Worm (Caenorhabditis elegans) whole organism, L4 larva: ENCODE measurements around the gene str-2.

ENCODE experiments used
- F10B5.3 ChIP-seq: sonication (generic microtip); optimal IDR thresholded peaks from 2 replicates; lab custom pipeline; 2016; ENCODE audit warnings: mild to moderate bottlenecking, missing genetic modification characterization, missing compliant biosample characterization
- F37D6.2 ChIP-seq: sonication (generic microtip); optimal IDR thresholded peaks from 2 replicates; lab custom pipeline; 2016; ENCODE audit warnings: mild to moderate bottlenecking, missing genetic modification characterization, missing compliant biosample characterization
- F44E2.7 ChIP-seq: fragments of 200-800 bp; sonication (Bioruptor generic); IDR thresholded peaks from 2 replicates; pipeline ENCODE4 v2.1.2; 2022; ENCODE audit warnings: missing genetic modification characterization, missing compliant biosample characterization
- F49E8.2 ChIP-seq: sonication (generic microtip); optimal IDR thresholded peaks from 2 replicates; lab custom pipeline; 2016; ENCODE audit warnings: missing compliant biosample characterization, mild to moderate bottlenecking, missing genetic modification characterization, borderline replicate concordance
- T20F7.1 ChIP-seq: fragments of 200-800 bp; sonication (Bioruptor generic); optimal IDR thresholded peaks from 2 replicates; lab custom pipeline; 2018; ENCODE audit warnings: mild to moderate bottlenecking, missing genetic modification characterization, missing compliant biosample characterization
- T26A8.4 ChIP-seq: fragments of 200-800 bp; sonication (Bioruptor generic); IDR thresholded peaks from 2 replicates; pipeline ENCODE4 v1.3.6; 2022; ENCODE audit warnings: missing genetic modification characterization, missing compliant biosample characterization
- Y105C5A.15 ChIP-seq: fragments of 200-800 bp; sonication (Bioruptor generic); IDR thresholded peaks from 2 replicates; pipeline ENCODE4 v1.3.6; 2022; ENCODE audit warnings: missing genetic modification characterization, missing compliant biosample characterization
- Y48G9A.11 ChIP-seq: fragments of 200-800 bp; sonication (Bioruptor generic); IDR thresholded peaks from 2 replicates; pipeline ENCODE4 v1.3.6; 2022; ENCODE audit warnings: missing genetic modification reagents, missing genetic modification characterization, missing compliant biosample characterization
- Y5F2A.4 ChIP-seq: fragments of 200-800 bp; sonication (Bioruptor generic); optimal IDR thresholded peaks from 2 replicates; lab custom pipeline; 2018; ENCODE audit warnings: mild to moderate bottlenecking, missing genetic modification characterization, missing compliant biosample characterization
- ZK546.5 ChIP-seq, 2 experiments: sonication (generic microtip); optimal IDR thresholded peaks; 2 replicates each; lab custom pipeline; 2017; ENCODE audit warnings: missing biosample characterization in 2 of 2, missing genetic modification characterization in 2 of 2
- aha-1 ChIP-seq: fragments of 150-350 bp; peaks from one replicate; lab custom pipeline; 2014; ENCODE audit warnings: missing biosample characterization, missing genetic modification characterization
- ama-1 ChIP-seq: fragments of 150-350 bp; optimal IDR thresholded peaks from 2 replicates; lab custom pipeline; 2014; ENCODE audit warnings: inconsistent platforms, mixed read lengths
- arid-1 ChIP-seq: fragments of 200-800 bp; sonication (Bioruptor generic); conservative IDR thresholded peaks from 2 replicates; pipeline ENCODE4 v1.3.6; 2022; ENCODE audit warnings: missing genetic modification reagents, missing genetic modification characterization, missing compliant biosample characterization
- attf-4 ChIP-seq: sonication (generic microtip); optimal IDR thresholded peaks from 3 replicates; lab custom pipeline; 2017; ENCODE audit warnings: missing biosample characterization, missing genetic modification characterization
- ceh-82 ChIP-seq: sonication (generic microtip); optimal IDR thresholded peaks from 2 replicates; lab custom pipeline; 2017; ENCODE audit warnings: missing biosample characterization, missing genetic modification characterization
- ces-1 ChIP-seq: fragments of 150-350 bp; sonication (generic microtip); optimal IDR thresholded peaks from 4 replicates; lab custom pipeline; 2014; ENCODE audit warnings: missing biosample characterization, missing genetic modification reagents, missing genetic modification characterization
- daf-19 ChIP-seq: fragments of 200-800 bp; sonication (Bioruptor generic); conservative IDR thresholded peaks from 2 replicates; pipeline ENCODE4 v1.3.6; 2022; ENCODE audit warnings: missing genetic modification characterization, missing compliant biosample characterization
- dmd-9 ChIP-seq: fragments of 200-800 bp; sonication (Bioruptor generic); IDR thresholded peaks from 2 replicates; pipeline ENCODE4 v1.3.6; 2022; ENCODE audit warnings: missing genetic modification reagents, missing genetic modification characterization, missing compliant biosample characterization
- dpl-1 ChIP-seq: fragments of 150-350 bp; optimal IDR thresholded peaks from 2 replicates; lab custom pipeline; 2014; ENCODE audit warnings: missing biosample characterization, missing genetic modification reagents, missing genetic modification characterization
- dve-1 ChIP-seq: sonication (generic microtip); optimal IDR thresholded peaks from 2 replicates; lab custom pipeline; 2017; ENCODE audit warnings: antibody characterized with exemption, mild to moderate bottlenecking, missing genetic modification characterization, missing compliant biosample characterization; ENCODE audit not compliant: insufficient read depth
- gei-8 ChIP-seq: fragments of 200-800 bp; sonication (Bioruptor generic); optimal IDR thresholded peaks from 2 replicates; lab custom pipeline; 2018; ENCODE audit warnings: mild to moderate bottlenecking, missing genetic modification characterization, missing compliant biosample characterization
- hlh-11 ChIP-seq: fragments of 200-800 bp; sonication (Bioruptor generic); optimal IDR thresholded peaks from 2 replicates; lab custom pipeline; 2018; ENCODE audit warnings: mild to moderate bottlenecking, missing genetic modification characterization, missing compliant biosample characterization
- hlh-30 ChIP-seq: sonication (generic microtip); optimal IDR thresholded peaks from 2 replicates; lab custom pipeline; 2017; ENCODE audit warnings: antibody characterized with exemption, mild to moderate bottlenecking, missing genetic modification characterization, missing compliant biosample characterization; ENCODE audit not compliant: insufficient read depth
- hmg-1.1 ChIP-seq: fragments of 200-800 bp; sonication (Bioruptor generic); IDR thresholded peaks from 2 replicates; pipeline ENCODE4 v1.3.6; 2022; ENCODE audit warnings: missing genetic modification reagents, missing genetic modification characterization, missing compliant biosample characterization
- lin-13 ChIP-seq: fragments of 150-350 bp; optimal IDR thresholded peaks from 2 replicates; lab custom pipeline; 2014; ENCODE audit warnings: missing biosample characterization, missing genetic modification reagents, missing genetic modification characterization
- lin-38 ChIP-seq: fragments of 200-800 bp; sonication (Bioruptor generic); IDR thresholded peaks from 2 replicates; pipeline ENCODE4 v1.3.6; 2022; ENCODE audit warnings: missing genetic modification reagents, missing genetic modification characterization, missing compliant biosample characterization
- lin-39 ChIP-seq: fragments of 150-350 bp; optimal IDR thresholded peaks from 2 replicates; lab custom pipeline; 2014; ENCODE audit warnings: missing biosample characterization, missing genetic modification reagents, missing genetic modification characterization
- lsy-2 ChIP-seq, 2 experiments: fragments of 150-350 bp in 1 of 2; sonication (generic microtip) in 1 of 2; optimal IDR thresholded peaks; 2 replicates each; lab custom pipeline; 2014 to 2017; ENCODE audit warnings: missing biosample characterization in 2 of 2, missing genetic modification characterization in 2 of 2
- mdl-1 ChIP-seq, 2 experiments: fragments of 150-350 bp in 1 of 2; sonication (generic microtip) in 1 of 2; optimal IDR thresholded peaks; 2 replicates each; lab custom pipeline; 2014 to 2017; ENCODE audit warnings: missing biosample characterization in 2 of 2, missing genetic modification characterization in 2 of 2
- mes-2 ChIP-seq: sonication (generic microtip); optimal IDR thresholded peaks from 2 replicates; lab custom pipeline; 2016; ENCODE audit warnings: missing genotype, mild to moderate bottlenecking, missing genetic modification characterization, missing compliant biosample characterization; ENCODE audit not compliant: poor library complexity, severe bottlenecking
- mxl-3 ChIP-seq: fragments of 200-800 bp; sonication (Bioruptor generic); optimal IDR thresholded peaks from 2 replicates; lab custom pipeline; 2018; ENCODE audit warnings: mild to moderate bottlenecking, missing genetic modification characterization, missing compliant biosample characterization
- nhr-10 ChIP-seq: fragments of 150-350 bp; optimal IDR thresholded peaks from 2 replicates; lab custom pipeline; 2014; ENCODE audit warnings: missing biosample characterization, missing genetic modification characterization
- nhr-11 ChIP-seq: fragments of 150-350 bp; optimal IDR thresholded peaks from 2 replicates; lab custom pipeline; 2014; ENCODE audit warnings: missing biosample characterization, missing genetic modification characterization
- nhr-237 ChIP-seq: sonication (generic microtip); optimal IDR thresholded peaks from 2 replicates; lab custom pipeline; 2017; ENCODE audit warnings: missing biosample characterization, missing genetic modification characterization
- nhr-25 ChIP-seq: sonication (generic microtip); optimal IDR thresholded peaks from 2 replicates; lab custom pipeline; 2017; ENCODE audit warnings: missing genetic modification characterization, mild to moderate bottlenecking, missing compliant biosample characterization, antibody characterized with exemption, moderate library complexity, borderline replicate concordance; ENCODE audit not compliant: insufficient read depth
- nhr-28 ChIP-seq: fragments of 150-350 bp; optimal IDR thresholded peaks from 2 replicates; lab custom pipeline; 2014; ENCODE audit warnings: missing biosample characterization, missing genetic modification characterization
- nhr-41 ChIP-seq: fragments of 200-800 bp; sonication (Bioruptor generic); IDR thresholded peaks from 2 replicates; pipeline ENCODE4 v1.3.6; 2022; ENCODE audit warnings: missing genetic modification reagents, missing genetic modification characterization, missing compliant biosample characterization
- rbr-2 ChIP-seq: sonication (generic microtip); optimal IDR thresholded peaks from 2 replicates; lab custom pipeline; 2016; ENCODE audit warnings: missing genotype, missing genetic modification characterization, missing compliant biosample characterization
- saeg-2 ChIP-seq: fragments of 200-800 bp; sonication (Bioruptor generic); IDR thresholded peaks from 2 replicates; pipeline ENCODE4 v1.3.6; 2022; ENCODE audit warnings: missing genetic modification reagents, missing genetic modification characterization, missing compliant biosample characterization
- sdz-12 ChIP-seq: fragments of 200-800 bp; sonication (Bioruptor generic); optimal IDR thresholded peaks from 2 replicates; lab custom pipeline; 2018; ENCODE audit warnings: mild to moderate bottlenecking, missing genetic modification characterization, missing compliant biosample characterization
- set-16 ChIP-seq: fragments of 200-800 bp; sonication (Bioruptor generic); IDR thresholded peaks from 2 replicates; pipeline ENCODE4 v1.3.6; 2022; ENCODE audit warnings: missing genetic modification reagents, missing genetic modification characterization, missing compliant biosample characterization
- skn-1 ChIP-seq: fragments of 150-350 bp; optimal IDR thresholded peaks from 2 replicates; lab custom pipeline; 2014; ENCODE audit warnings: missing biosample characterization, missing genetic modification characterization
- spr-1 ChIP-seq: sonication (generic microtip); optimal IDR thresholded peaks from 2 replicates; lab custom pipeline; 2016; ENCODE audit warnings: mild to moderate bottlenecking, missing genetic modification characterization, missing compliant biosample characterization
- tra-1 ChIP-seq: fragments of 200-800 bp; sonication (Bioruptor generic); IDR thresholded peaks from 2 replicates; pipeline ENCODE4 v1.3.6; 2022; ENCODE audit warnings: missing genetic modification reagents, missing genetic modification characterization, missing compliant biosample characterization
- unc-62 ChIP-seq, 3 experiments: fragments of 150-350 bp in 1 of 3; sonication (generic microtip); optimal IDR thresholded peaks in 2 of 3; peaks in 1 of 3; 1 replicate in 1 of 3; 2 replicates in 2 of 3; lab custom pipeline; 2014 to 2017; ENCODE audit warnings: missing biosample characterization in 3 of 3, missing genetic modification characterization in 3 of 3, missing genetic modification reagents in 3 of 3, missing genotype in 1 of 3
- zfp-3 ChIP-seq: fragments of 200-800 bp; sonication (Bioruptor generic); conservative IDR thresholded peaks from 2 replicates; pipeline ENCODE4 v1.3.6; 2022; ENCODE audit warnings: missing genetic modification reagents, missing genetic modification characterization, missing compliant biosample characterization
- zip-11 ChIP-seq: fragments of 200-800 bp; sonication (Bioruptor generic); IDR thresholded peaks from 2 replicates; pipeline ENCODE4 v1.3.6; 2022; ENCODE audit warnings: missing genetic modification characterization, missing compliant biosample characterization
- ztf-11 ChIP-seq: fragments of 150-350 bp; optimal IDR thresholded peaks from 2 replicates; lab custom pipeline; 2014; ENCODE audit warnings: missing biosample characterization, missing genetic modification characterization
- ztf-7 ChIP-seq: fragments of 150-350 bp; optimal IDR thresholded peaks from 2 replicates; lab custom pipeline; 2014; ENCODE audit warnings: missing biosample characterization, missing genetic modification characterization

Gene str-2

DNA sequence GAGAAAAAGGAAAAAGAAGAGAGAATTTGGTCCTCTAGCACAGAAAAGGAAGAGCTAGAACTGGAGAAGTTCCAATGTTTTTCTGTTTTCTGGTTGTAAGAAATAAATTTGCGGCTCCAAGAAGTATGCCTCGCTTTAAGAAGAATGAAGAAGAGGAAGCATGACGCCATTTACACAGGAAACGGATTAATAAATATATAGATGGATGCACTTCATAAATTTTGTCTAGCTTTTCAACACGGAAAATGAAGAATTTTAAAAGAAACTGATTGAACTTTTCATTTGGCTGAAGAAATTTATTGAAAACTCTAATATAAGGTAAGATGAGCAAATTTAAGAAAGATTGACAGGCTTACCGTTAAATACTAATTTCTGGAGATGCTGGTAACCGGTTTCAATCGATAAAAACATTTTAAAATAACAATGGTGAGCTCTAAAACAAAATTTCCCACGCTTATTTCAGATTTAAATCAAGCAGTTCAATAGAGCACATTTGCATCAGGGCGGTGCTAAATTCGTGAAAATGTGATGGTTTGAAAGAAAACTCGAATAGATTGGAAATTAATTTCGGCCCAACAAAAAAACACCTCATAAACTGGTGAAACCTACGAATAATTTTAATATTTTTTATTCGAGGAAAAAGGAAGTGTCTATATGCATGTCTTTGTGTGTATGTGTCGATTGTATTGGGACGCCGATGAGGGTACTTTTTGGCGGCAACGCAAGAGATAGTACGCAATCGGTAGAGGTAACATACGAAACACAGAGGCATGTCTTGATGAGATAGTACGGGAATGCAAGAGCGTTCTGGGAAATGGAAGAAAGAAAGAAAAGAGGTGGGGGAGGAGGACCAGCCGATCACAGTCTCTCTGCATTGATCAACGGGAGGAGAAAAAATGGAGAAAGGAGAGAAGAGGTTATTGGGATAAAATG, 32.1 kb upstream of the str-2 start:
- TF ChIP-seq nhr-41 (no peak), dve-1 (tag; lab: Kevin White, UChicago) (peak; percentile 13), nhr-28 (peak; percentile 45), F10B5.3 (tag; lab: Kevin White, UChicago) (no peak), set-16 (GFP tag; lab: Robert Waterston, UW) (no peak), mxl-3 (GFP tag; lab: Kevin White, UChicago) (peak; percentile 18), lin-13 (no peak), nhr-10 (tag; lab: Kevin White, UChicago) (no peak), saeg-2 (GFP tag; lab: Robert Waterston, UW) (no peak), sdz-12 (GFP tag; lab: Kevin White, UChicago) (no peak), lin-38 (GFP tag; lab: Robert Waterston, UW) (peak; percentile 68), mes-2 (tag; lab: Kevin White, UChicago) (peak; percentile 55), daf-19 (GFP tag; lab: Robert Waterston, UW) (no peak), zfp-3 (GFP tag; lab: Robert Waterston, UW) (no peak), F44E2.7 (no peak), unc-62 (GFP tag; optimal IDR thresholded peaks at IDR 0.05 in 1 of 2; lab: Kevin White, UChicago) (peak in 1 of 2 experiments; percentile 87), unc-62 (tag; optimal IDR thresholded peaks at IDR 0.05; lab: Kevin White, UChicago) (no peak), Y5F2A.4 (no peak), spr-1 (tag; lab: Kevin White, UChicago) (peak; percentile 21), hmg-1.1 (GFP tag; lab: Robert Waterston, UW) (peak; percentile 64), nhr-237 (no peak), ceh-82 (tag; lab: Kevin White, UChicago) (no peak), ama-1 (lab: Kevin White, UChicago) (no peak), T20F7.1 (GFP tag; lab: Kevin White, UChicago) (no peak), dpl-1 (GFP tag; lab: Kevin White, UChicago) (peak; percentile 46), lin-39 (tag; lab: Kevin White, UChicago) (no peak), tra-1 (GFP tag; lab: Robert Waterston, UW) (no peak), ZK546.5 (tag; optimal IDR thresholded peaks at IDR 0.05; lab: Kevin White, UChicago) (no peak), lsy-2 (tag; optimal IDR thresholded peaks at IDR 0.05; lab: Kevin White, UChicago) (peak in 1 of 2 experiments; percentile 5), arid-1 (GFP tag; lab: Robert Waterston, UW) (0 out of 2 replicates have a peak, but pooled peaks have one; percentile 34), Y48G9A.11 (GFP tag; lab: Robert Waterston, UW) (no peak), aha-1 (tag; lab: Kevin White, UChicago) (peak; percentile 97), hlh-30 (tag; lab: Kevin White, UChicago) (no peak), rbr-2 (tag; lab: Kevin White, UChicago) (no peak), ces-1 (GFP tag; lab: Kevin White, UChicago) (no peak), hlh-11 (tag; lab: Kevin White, UChicago) (peak; percentile 48), dmd-9 (no peak), F37D6.2 (tag; lab: Kevin White, UChicago) (no peak), nhr-25 (no peak), zip-11 (GFP tag; lab: Robert Waterston, UW) (no peak), attf-4 (tag; lab: Kevin White, UChicago) (no peak), skn-1 (tag; lab: Kevin White, UChicago) (no peak), mdl-1 (tag; optimal IDR thresholded peaks at IDR 0.05; lab: Kevin White, UChicago) (peak in 1 of 2 experiments; percentile 24), nhr-11 (tag; lab: Kevin White, UChicago) (no peak), ztf-7 (tag; lab: Kevin White, UChicago) (no peak), ztf-11 (tag; lab: Kevin White, UChicago) (no peak), Y105C5A.15 (GFP tag; lab: Robert Waterston, UW) (no peak), T26A8.4 (no peak), F49E8.2 (no peak), gei-8 (GFP tag; lab: Kevin White, UChicago) (no peak)
